Worm (Caenorhabditis elegans) whole organism, L2 larva: ENCODE results near the gene rps-5.

ENCODE experiments used
- C34F6.9 ChIP-seq: fragments of 150-350 bp; optimal IDR thresholded peaks from 2 replicates; lab custom pipeline; 2014; ENCODE audit warnings: missing biosample characterization, missing genetic modification characterization
- F13H6.1 ChIP-seq: sonication (generic microtip); optimal IDR thresholded peaks from 2 replicates; lab custom pipeline; 2016; ENCODE audit warnings: missing genetic modification characterization, missing compliant biosample characterization
- R02D3.7 ChIP-seq: fragments of 150-350 bp; optimal IDR thresholded peaks from 2 replicates; lab custom pipeline; 2014; ENCODE audit warnings: missing biosample characterization, missing genetic modification characterization
- Y55F3AM.14 ChIP-seq: fragments of 200-800 bp; sonication (Bioruptor generic); optimal IDR thresholded peaks from 2 replicates; lab custom pipeline; 2018; ENCODE audit warnings: mild to moderate bottlenecking, missing genetic modification characterization, missing compliant biosample characterization
- ZK546.5 ChIP-seq: sonication (generic microtip); optimal IDR thresholded peaks from 2 replicates; lab custom pipeline; 2017; ENCODE audit warnings: missing biosample characterization, missing genetic modification characterization
- alr-1 ChIP-seq: fragments of 150-350 bp; optimal IDR thresholded peaks from 2 replicates; lab custom pipeline; 2014; ENCODE audit warnings: missing biosample characterization, missing genetic modification characterization
- aly-2 ChIP-seq: fragments of 150-350 bp; optimal IDR thresholded peaks from 2 replicates; lab custom pipeline; 2014; ENCODE audit warnings: missing biosample characterization, missing genetic modification characterization
- blmp-1 ChIP-seq: sonication (generic microtip); optimal IDR thresholded peaks from 2 replicates; lab custom pipeline; 2017; ENCODE audit warnings: missing genetic modification characterization, mild to moderate bottlenecking, missing compliant biosample characterization, antibody characterized with exemption, moderate library complexity; ENCODE audit not compliant: insufficient read depth
- ceh-16 ChIP-seq: fragments of 150-350 bp; optimal IDR thresholded peaks from 2 replicates; lab custom pipeline; 2014; ENCODE audit warnings: missing biosample characterization, missing genetic modification characterization
- ceh-82 ChIP-seq: fragments of 150-350 bp; optimal IDR thresholded peaks from 2 replicates; lab custom pipeline; 2014; ENCODE audit warnings: missing biosample characterization, missing genetic modification characterization
- crh-2 ChIP-seq: sonication (generic microtip); optimal IDR thresholded peaks from 2 replicates; lab custom pipeline; 2017; ENCODE audit warnings: missing biosample characterization, missing genetic modification characterization
- egl-27 ChIP-seq: sonication (generic microtip); optimal IDR thresholded peaks from 3 replicates; lab custom pipeline; 2017; ENCODE audit warnings: missing biosample characterization, missing genetic modification reagents, missing genetic modification characterization
- elt-1 ChIP-seq: fragments of 150-350 bp; optimal IDR thresholded peaks from 2 replicates; lab custom pipeline; 2014; ENCODE audit warnings: missing biosample characterization, missing genetic modification characterization
- elt-3 ChIP-seq: sonication (generic microtip); optimal IDR thresholded peaks from 2 replicates; lab custom pipeline; 2017; ENCODE audit warnings: missing biosample characterization, missing genetic modification characterization
- fos-1 ChIP-seq: fragments of 150-350 bp; optimal IDR thresholded peaks from 2 replicates; lab custom pipeline; 2014; ENCODE audit warnings: missing biosample characterization, missing genetic modification characterization
- gmeb-1 ChIP-seq: fragments of 150-350 bp; optimal IDR thresholded peaks from 2 replicates; lab custom pipeline; 2014; ENCODE audit warnings: missing biosample characterization, missing genetic modification characterization
- lin-11 ChIP-seq: fragments of 150-350 bp; sonication (generic microtip); optimal IDR thresholded peaks from 2 replicates; lab custom pipeline; 2014; ENCODE audit warnings: missing biosample characterization, missing genetic modification characterization, inconsistent platforms, mixed read lengths
- lin-13 ChIP-seq: fragments of 150-350 bp; optimal IDR thresholded peaks from 2 replicates; lab custom pipeline; 2014; ENCODE audit warnings: missing biosample characterization, missing genetic modification reagents, missing genetic modification characterization
- lsy-2 ChIP-seq, 2 experiments: fragments of 150-350 bp in 1 of 2; sonication (generic microtip) in 1 of 2; optimal IDR thresholded peaks; 2 replicates each; lab custom pipeline; 2014 to 2017; ENCODE audit warnings: missing biosample characterization in 2 of 2, missing genetic modification characterization in 2 of 2
- mab-5 ChIP-seq: fragments of 150-350 bp; optimal IDR thresholded peaks from 2 replicates; lab custom pipeline; 2014; ENCODE audit warnings: missing biosample characterization, missing genetic modification characterization
- mdl-1 ChIP-seq, 2 experiments: fragments of 150-350 bp in 1 of 2; sonication (generic microtip) in 1 of 2; optimal IDR thresholded peaks; 2 replicates each; lab custom pipeline; 2017; ENCODE audit warnings: missing biosample characterization in 2 of 2, missing genetic modification characterization in 2 of 2
- nhr-10 ChIP-seq: sonication (generic microtip); optimal IDR thresholded peaks from 2 replicates; lab custom pipeline; 2017; ENCODE audit warnings: missing biosample characterization, missing genetic modification characterization
- nhr-129 ChIP-seq: fragments of 150-350 bp; optimal IDR thresholded peaks from 2 replicates; lab custom pipeline; 2014; ENCODE audit warnings: missing biosample characterization, missing genetic modification characterization
- nhr-21 ChIP-seq: fragments of 150-350 bp; optimal IDR thresholded peaks from 2 replicates; lab custom pipeline; 2014; ENCODE audit warnings: missing biosample characterization, missing genetic modification characterization
- nhr-23 ChIP-seq: fragments of 150-350 bp; optimal IDR thresholded peaks from 2 replicates; lab custom pipeline; 2014; ENCODE audit warnings: missing biosample characterization, missing genetic modification reagents, missing genetic modification characterization
- nhr-237 ChIP-seq: fragments of 150-350 bp; optimal IDR thresholded peaks from 2 replicates; lab custom pipeline; 2014; ENCODE audit warnings: missing biosample characterization, missing genetic modification characterization
- nhr-25 ChIP-seq: fragments of 150-350 bp; sonication (generic microtip); optimal IDR thresholded peaks from 3 replicates; lab custom pipeline; 2014; ENCODE audit warnings: missing biosample characterization, missing genetic modification characterization
- nhr-6 ChIP-seq: fragments of 150-350 bp; optimal IDR thresholded peaks from 2 replicates; lab custom pipeline; 2014; ENCODE audit warnings: missing biosample characterization, missing genetic modification characterization
- nhr-77 ChIP-seq: fragments of 150-350 bp; optimal IDR thresholded peaks from 2 replicates; lab custom pipeline; 2014; ENCODE audit warnings: missing biosample characterization, missing genetic modification characterization
- sem-4 ChIP-seq: fragments of 150-350 bp; optimal IDR thresholded peaks from 2 replicates; lab custom pipeline; 2014; ENCODE audit warnings: missing biosample characterization, missing genetic modification reagents, missing genetic modification characterization
- sma-3 ChIP-seq: sonication (generic microtip); optimal IDR thresholded peaks from 2 replicates; lab custom pipeline; 2016; ENCODE audit warnings: missing genetic modification reagents, missing genetic modification characterization, missing compliant biosample characterization
- sma-9 ChIP-seq, 2 experiments: fragments of 150-350 bp in 1 of 2; sonication (generic microtip) in 1 of 2; optimal IDR thresholded peaks; 2 replicates each; lab custom pipeline; 2014 to 2016; ENCODE audit warnings: missing genetic modification characterization in 2 of 2, mild to moderate bottlenecking in 1 of 2, missing biosample characterization in 1 of 2, missing compliant biosample characterization in 1 of 2, missing genetic modification reagents in 1 of 2, moderate library complexity in 1 of 2
- unc-39 ChIP-seq: fragments of 150-350 bp; optimal IDR thresholded peaks from 2 replicates; lab custom pipeline; 2014; ENCODE audit warnings: missing biosample characterization, missing genetic modification characterization
- unc-55 ChIP-seq: fragments of 150-350 bp; sonication (generic microtip); optimal IDR thresholded peaks from 3 replicates; lab custom pipeline; 2014; ENCODE audit warnings: missing biosample characterization, missing genetic modification reagents, missing genetic modification characterization
- zag-1 ChIP-seq: fragments of 150-350 bp; optimal IDR thresholded peaks from 2 replicates; lab custom pipeline; 2014; ENCODE audit warnings: missing biosample characterization, missing genetic modification characterization
- ztf-11 ChIP-seq: sonication (generic microtip); optimal IDR thresholded peaks from 2 replicates; lab custom pipeline; 2017; ENCODE audit warnings: missing biosample characterization, missing genetic modification characterization

Gene rps-5

DNA sequence TGAATTAATAATTGTTTCAGACTA is 15.0 kb upstream of the rps-5 start, which contains the start of gene swsn-4:
Gene swsn-4, plus strand, starts transcription at position 21 of the 24 bp plus-strand sequence.
- TF ChIP-seq crh-2 (tag; lab: Kevin White, UChicago): no peak
- no peak for TF ChIP-seq nhr-237
- TF ChIP-seq ceh-16 (tag; lab: Kevin White, UChicago): no peak
- TF ChIP-seq sem-4 (tag; lab: Kevin White, UChicago): no peak
- TF ChIP-seq ZK546.5: no peak

DNA sequence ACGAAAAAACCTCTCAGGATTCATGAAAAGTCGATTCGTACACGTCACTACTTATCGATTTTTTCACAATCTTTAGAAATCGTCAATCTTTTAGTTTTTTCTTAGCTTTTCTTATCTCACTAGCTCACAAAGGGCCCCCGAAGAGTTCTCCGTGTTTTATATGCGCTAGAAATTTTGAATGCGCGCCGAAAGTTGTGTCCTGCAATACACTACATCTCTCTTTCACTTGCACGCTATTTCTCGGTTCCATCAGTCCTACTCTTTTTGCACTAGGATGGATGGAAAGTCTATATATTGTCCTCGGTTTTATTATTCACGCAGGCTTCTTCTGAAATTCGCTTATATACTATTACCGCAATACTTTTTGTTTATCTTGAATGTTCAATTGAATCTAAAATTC is 14.8 kb upstream of the rps-5 start:
- peak; percentile 64 for TF ChIP-seq gmeb-1 (tag; lab: Kevin White, UChicago)
- TF ChIP-seq zag-1 (tag; lab: Kevin White, UChicago): no peak
- TF ChIP-seq ztf-11 (tag; lab: Kevin White, UChicago): no peak
- TF ChIP-seq ceh-82 (tag; lab: Kevin White, UChicago): no peak
- peak; percentile 27 for TF ChIP-seq unc-55 (GFP tag; lab: Kevin White, UChicago)
- TF ChIP-seq nhr-23 (tag; lab: Kevin White, UChicago): no peak
- TF ChIP-seq nhr-129 (tag; lab: Kevin White, UChicago): peak; percentile 24
- TF ChIP-seq alr-1 (tag; lab: Kevin White, UChicago): no peak

DNA sequence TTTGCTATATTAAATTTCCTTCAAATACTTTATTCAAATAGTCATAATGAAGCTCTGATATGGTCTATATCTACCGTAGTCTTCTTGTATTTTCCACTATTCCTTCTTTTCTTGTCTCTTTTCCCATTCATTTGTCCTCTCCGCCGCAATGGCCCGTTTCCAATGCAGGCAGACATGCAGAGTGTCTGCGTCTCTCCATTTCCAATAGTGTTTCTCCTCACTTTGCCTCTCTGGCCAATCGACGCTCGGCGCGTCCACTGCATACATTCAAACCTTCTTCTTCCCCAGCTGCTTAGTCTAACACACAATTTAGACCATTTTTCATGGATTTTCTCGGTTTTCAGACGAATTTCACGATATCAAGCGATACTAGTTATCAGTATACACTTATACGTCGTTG is 14.4 kb upstream of the rps-5 start:
- TF ChIP-seq sma-9 (GFP tag; optimal IDR thresholded peaks at IDR 0.05; lab: Kevin White, UChicago) (peak; percentile 1), sma-9 (tag; optimal IDR thresholded peaks at IDR 0.05; lab: Kevin White, UChicago) (no peak), nhr-23 (tag; lab: Kevin White, UChicago) (no peak), aly-2 (tag; lab: Kevin White, UChicago) (no peak), nhr-25 (tag; lab: Kevin White, UChicago) (no peak), sem-4 (tag; lab: Kevin White, UChicago) (peak; percentile 44), nhr-129 (tag; lab: Kevin White, UChicago) (peak; percentile 50), lin-11 (peak; percentile 16), mab-5 (tag; lab: Kevin White, UChicago) (no peak), R02D3.7 (tag; lab: Kevin White, UChicago) (no peak), zag-1 (tag; lab: Kevin White, UChicago) (peak; percentile 38), nhr-237 (no peak), nhr-6 (no peak), lsy-2 (tag; optimal IDR thresholded peaks at IDR 0.05; lab: Kevin White, UChicago) (peak in 1 of 2 experiments; percentile 70), blmp-1 (no peak), unc-39 (no peak), unc-55 (GFP tag; lab: Kevin White, UChicago) (peak; percentile 31), C34F6.9 (no peak)
- TF ChIP-seq, all 48 proteins: peak for 7

DNA sequence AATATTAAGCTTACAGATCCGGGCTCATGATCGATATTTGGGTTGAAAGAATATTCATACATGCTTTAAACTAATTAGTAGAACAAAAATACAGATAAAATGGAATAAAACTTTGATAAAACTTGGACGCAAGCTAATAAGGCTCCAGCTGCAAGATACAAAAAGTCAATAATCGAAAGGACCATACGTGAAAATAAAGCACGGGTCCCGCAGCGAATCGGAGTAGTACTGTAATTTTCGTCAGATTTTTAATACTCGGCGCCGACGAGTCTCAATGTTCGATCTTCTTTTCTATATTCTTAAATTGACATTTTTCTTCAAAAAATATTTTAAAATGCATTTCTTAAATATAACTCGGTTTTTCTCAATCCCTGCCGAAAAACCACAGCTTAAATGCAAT is 13.8 kb upstream of the rps-5 start, which contains the start of gene spo-11:
Gene spo-11, minus strand, starts transcription at position 189 of the 400 bp plus-strand sequence.
- no peak for TF ChIP-seq sma-3 (GFP tag; lab: Kevin White, UChicago)
- TF ChIP-seq nhr-10 (tag; lab: Kevin White, UChicago): no peak
- no peak for TF ChIP-seq lin-11
- TF ChIP-seq lin-13: no peak
- TF ChIP-seq zag-1 (tag; lab: Kevin White, UChicago): no peak
- TF ChIP-seq unc-55 (GFP tag; lab: Kevin White, UChicago): no peak

DNA sequence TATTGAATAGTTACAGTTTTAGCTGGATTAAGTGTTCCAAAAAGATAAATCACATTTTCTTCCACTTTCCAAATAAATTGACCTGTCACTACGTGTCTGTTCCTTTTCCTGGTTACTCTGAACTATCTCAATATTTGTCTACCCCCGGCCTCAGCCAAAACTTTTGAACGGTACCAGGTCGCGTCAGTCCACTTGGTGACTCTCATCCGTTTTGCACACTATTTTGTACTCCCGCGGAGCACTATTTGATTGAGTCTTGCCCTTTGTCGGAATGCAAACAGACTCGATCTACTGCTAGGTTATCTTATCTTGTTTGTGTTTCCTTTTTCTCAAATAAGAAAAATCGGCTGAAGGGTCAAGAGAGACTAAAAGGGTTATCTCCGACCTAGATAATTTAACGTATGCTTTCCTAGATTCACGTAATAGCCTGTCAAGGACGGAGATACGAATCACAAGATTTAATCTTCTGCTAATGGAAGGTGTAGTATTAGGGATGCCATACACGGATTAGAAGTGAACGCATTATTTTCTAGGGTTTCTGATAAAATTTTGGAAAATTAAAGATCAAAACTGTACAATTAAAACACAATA is 9.2 kb upstream of the rps-5 start:
- TF ChIP-seq ceh-16 (tag; lab: Kevin White, UChicago) (peak; percentile 41), nhr-237 (no peak), fos-1 (tag; lab: Kevin White, UChicago) (no peak), unc-39 (no peak), F13H6.1 (tag; lab: Kevin White, UChicago) (peak; percentile 47), blmp-1 (no peak), nhr-77 (tag; lab: Kevin White, UChicago) (no peak), elt-1 (tag; lab: Kevin White, UChicago) (peak; percentile 84), elt-3 (tag; lab: Kevin White, UChicago) (no peak), egl-27 (tag; lab: Kevin White, UChicago) (no peak), ZK546.5 (no peak), Y55F3AM.14 (GFP tag; lab: Kevin White, UChicago) (no peak), ceh-82 (tag; lab: Kevin White, UChicago) (no peak), nhr-21 (tag; lab: Kevin White, UChicago) (peak; percentile 20), mdl-1 (tag; optimal IDR thresholded peaks at IDR 0.05; lab: Kevin White, UChicago) (no peak)
